Fruit fly (Drosophila melanogaster) whole organism, wandering third instar larva: ENCODE results near the gene Nep1.

ENCODE experiments used
- Abd-B ChIP-seq: fragments of >200 bp; optimal IDR thresholded peaks from 2 replicates; lab custom pipeline; 2017; ENCODE audit warnings: missing biosample characterization, missing genetic modification characterization
- CG9705 ChIP-seq: fragments of 200-800 bp; sonication (Bioruptor generic); optimal IDR thresholded peaks from 2 replicates; lab custom pipeline; 2018; ENCODE audit warnings: missing biosample characterization, mild to moderate bottlenecking, missing genetic modification characterization
- Dif ChIP-seq: fragments of 200-275, 200-300 bp; sonication (Bioruptor generic); optimal IDR thresholded peaks from 2 replicates; lab custom pipeline; 2018; ENCODE audit warnings: missing biosample characterization, missing genetic modification characterization; ENCODE audit not compliant: partially characterized antibody
- Jra ChIP-seq: sonication (Bioruptor generic); optimal IDR thresholded peaks from 2 replicates; lab custom pipeline; 2016; ENCODE audit warnings: missing biosample characterization, missing genetic modification characterization
- Rel ChIP-seq, 2 experiments: fragments of 200-800 bp; sonication (Bioruptor generic) in 1 of 2; optimal IDR thresholded peaks; 2 replicates in 1 of 2; 3 replicates in 1 of 2; lab custom pipeline; 2016 to 2019; ENCODE audit warnings: mild to moderate bottlenecking in 2 of 2, missing biosample characterization in 2 of 2, missing genetic modification characterization in 2 of 2, moderate library complexity in 1 of 2
- brk ChIP-seq: fragments of 200-800 bp; sonication (Bioruptor generic); optimal IDR thresholded peaks from 2 replicates; lab custom pipeline; 2016; ENCODE audit warnings: missing biosample characterization, mild to moderate bottlenecking, missing genetic modification characterization
- dsf ChIP-seq: sonication (Bioruptor generic); optimal IDR thresholded peaks from 2 replicates; lab custom pipeline; 2016; ENCODE audit warnings: missing biosample characterization, missing genetic modification characterization, borderline replicate concordance
- ey ChIP-seq: fragments of 200-800 bp; sonication (Bioruptor generic); optimal IDR thresholded peaks from 2 replicates; lab custom pipeline; 2016; ENCODE audit warnings: missing biosample characterization, missing genetic modification characterization
- lola ChIP-seq: fragments of >200 bp; optimal IDR thresholded peaks from 2 replicates; lab custom pipeline; 2017; ENCODE audit warnings: missing biosample characterization, missing genetic modification characterization
- pan ChIP-seq: fragments of >200 bp; optimal IDR thresholded peaks from 2 replicates; lab custom pipeline; 2017
- usp ChIP-seq: fragments of >200 bp; optimal IDR thresholded peaks from 2 replicates; lab custom pipeline; 2017; ENCODE audit warnings: missing biosample characterization, missing genetic modification characterization

DNA sequence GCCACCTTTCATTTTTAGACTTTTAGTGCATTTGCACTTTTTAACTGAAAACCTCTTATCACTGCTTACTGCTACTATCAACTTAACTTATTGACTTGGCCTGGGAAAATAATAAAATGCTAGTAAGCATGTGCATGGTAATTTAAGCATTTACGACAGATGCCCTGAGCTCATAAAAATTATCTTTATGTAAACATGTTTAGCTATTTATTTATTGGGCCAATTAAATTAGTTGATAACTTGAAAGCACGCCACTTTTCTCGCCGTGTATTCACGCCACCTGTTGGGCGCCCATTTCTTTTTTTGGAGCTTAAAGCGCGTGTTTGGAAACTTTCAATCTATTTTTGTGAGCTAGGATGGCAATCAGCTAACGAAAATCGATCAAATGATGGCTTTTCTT lies 1.2 kb downstream of the Nep1 start:
- TF ChIP-seq Jra (no peak), pan (no peak), brk (no peak), lola (GFP tag; lab: Kevin White, UChicago) (no peak), usp (GFP tag; lab: Kevin White, UChicago) (no peak), Rel (GFP tag; optimal IDR thresholded peaks at IDR 0.05; lab: Kevin White, UChicago) (no peak), Rel (tag; optimal IDR thresholded peaks at IDR 0.05; lab: Kevin White, UChicago) (no peak), Abd-B (no peak), dsf (GFP tag; lab: Kevin White, UChicago) (no peak), CG9705 (no peak), Dif (GFP tag; lab: Kevin White, UChicago) (no peak), ey (GFP tag; lab: Kevin White, UChicago) (no peak)
